Fruit fly (Drosophila melanogaster) whole organism, embryonic: Measurements from ENCODE around the gene Idi.
A peak's percentile ranks its signal among the peaks of the same experiment; 100 is the strongest.

ENCODE experiments used
- ATbp ChIP-seq: fragments of 200-800 bp; sonication (Bioruptor generic); optimal IDR thresholded peaks from 2 replicates; lab custom pipeline; 2017; ENCODE audit warnings: missing biosample characterization, mild to moderate bottlenecking, missing genetic modification characterization, missing genetic modification reagents
- Ada2b ChIP-seq: fragments of 200-800 bp; sonication (Bioruptor generic); IDR thresholded peaks from 2 replicates; pipeline ENCODE4 v1.3.6; 2022; ENCODE audit warnings: missing biosample characterization, missing genetic modification characterization
- Bteb2 ChIP-seq: fragments of 200-800 bp; sonication (Bioruptor generic); optimal IDR thresholded peaks from 2 replicates; lab custom pipeline; 2016; ENCODE audit warnings: missing biosample characterization, missing genetic modification characterization
- C15 ChIP-seq: fragments of 200-800 bp; sonication (Bioruptor generic); IDR thresholded peaks from 3 replicates; pipeline ENCODE4 v1.3.6; 2022; ENCODE audit warnings: missing biosample characterization, missing genetic modification characterization
- CG10147 ChIP-seq: fragments of 200-800 bp; sonication (Bioruptor generic); optimal IDR thresholded peaks from 2 replicates; lab custom pipeline; 2019; ENCODE audit warnings: missing biosample characterization, mild to moderate bottlenecking, missing genetic modification characterization, moderate library complexity
- CG10321 ChIP-seq: fragments of 200-800 bp; sonication (Bioruptor generic); IDR thresholded peaks from 2 replicates; pipeline ENCODE4 v1.3.6; 2022; ENCODE audit warnings: missing biosample characterization, missing genetic modification characterization
- CG10543 ChIP-seq: fragments of 200-800 bp; sonication (Bioruptor generic); optimal IDR thresholded peaks from 3 replicates; lab custom pipeline; 2017; ENCODE audit warnings: missing biosample characterization, mild to moderate bottlenecking, missing genetic modification characterization, moderate library complexity
- CG13624 ChIP-seq: fragments of 200-800 bp; sonication (Bioruptor generic); optimal IDR thresholded peaks from 2 replicates; lab custom pipeline; 2016; ENCODE audit warnings: missing biosample characterization, missing genetic modification characterization
- CG13894 ChIP-seq: fragments of 200-800 bp; sonication (Bioruptor generic); optimal IDR thresholded peaks from 3 replicates; lab custom pipeline; 2018; ENCODE audit warnings: missing biosample characterization, mild to moderate bottlenecking, missing genetic modification characterization, moderate library complexity
- CG14710 ChIP-seq: fragments of 200-800 bp; sonication (Bioruptor generic); optimal IDR thresholded peaks from 3 replicates; lab custom pipeline; 2019; ENCODE audit warnings: missing biosample characterization, mild to moderate bottlenecking, missing genetic modification characterization, moderate library complexity
- CG17385 ChIP-seq: fragments of 200-800 bp; sonication (Bioruptor generic); optimal IDR thresholded peaks from 3 replicates; lab custom pipeline; 2018; ENCODE audit warnings: missing biosample characterization, mild to moderate bottlenecking, missing genetic modification characterization
- CG17568 ChIP-seq: fragments of 200-800 bp; sonication (Bioruptor generic); optimal IDR thresholded peaks from 2 replicates; lab custom pipeline; 2018; ENCODE audit warnings: missing biosample characterization, mild to moderate bottlenecking, missing genetic modification characterization, moderate library complexity
- CG18011 ChIP-seq: fragments of 200-800 bp; sonication (Bioruptor generic); optimal IDR thresholded peaks from 2 replicates; lab custom pipeline; 2017; ENCODE audit warnings: missing biosample characterization, missing genetic modification characterization, mild to moderate bottlenecking, moderate library complexity, missing genotype
- CG2678 ChIP-seq: fragments of 200-800 bp; sonication (Bioruptor generic); optimal IDR thresholded peaks from 3 replicates; lab custom pipeline; 2019; ENCODE audit warnings: missing biosample characterization, mild to moderate bottlenecking, missing genetic modification characterization, moderate library complexity
- CG33557 ChIP-seq: fragments of 200-800 bp; sonication (Bioruptor generic); optimal IDR thresholded peaks from 2 replicates; lab custom pipeline; 2019; ENCODE audit warnings: missing biosample characterization, mild to moderate bottlenecking, missing genetic modification characterization, moderate library complexity
- CG34422 ChIP-seq: fragments of 200-800 bp; sonication (Bioruptor generic); IDR thresholded peaks from 3 replicates; pipeline ENCODE4 v1.3.6; 2022; ENCODE audit warnings: missing biosample characterization, missing genetic modification characterization
- CG4404 ChIP-seq: fragments of 200-800 bp; sonication (Bioruptor generic); IDR thresholded peaks from 2 replicates; pipeline ENCODE4 v1.3.6; 2022; ENCODE audit warnings: missing biosample characterization, missing genetic modification characterization
- CG6683 ChIP-seq: fragments of 200-800 bp; sonication (Bioruptor generic); optimal IDR thresholded peaks from 2 replicates; lab custom pipeline; 2017; ENCODE audit warnings: missing biosample characterization, mild to moderate bottlenecking, missing genetic modification characterization, missing genetic modification reagents
- CG6689 ChIP-seq: fragments of 200-800 bp; sonication (Bioruptor generic); IDR thresholded peaks from 2 replicates; pipeline ENCODE4 v1.3.6; 2022; ENCODE audit warnings: missing biosample characterization, missing genetic modification characterization
- CG6813 ChIP-seq: fragments of 200-800 bp; sonication (Bioruptor generic); optimal IDR thresholded peaks from 2 replicates; lab custom pipeline; 2017; ENCODE audit warnings: missing biosample characterization, missing genetic modification characterization, mild to moderate bottlenecking, moderate library complexity, missing genetic modification reagents
- CG8359 ChIP-seq: fragments of 200-800 bp; sonication (Bioruptor generic); optimal IDR thresholded peaks from 2 replicates; lab custom pipeline; 2017; ENCODE audit warnings: missing biosample characterization, mild to moderate bottlenecking, missing genetic modification characterization, borderline replicate concordance
- D19B ChIP-seq: fragments of 200-800 bp; sonication (Bioruptor generic); optimal IDR thresholded peaks from 2 replicates; lab custom pipeline; 2017; ENCODE audit warnings: missing biosample characterization, mild to moderate bottlenecking, missing genetic modification characterization
- Eip74EF ChIP-seq, 2 experiments: fragments of 200-800 bp in 1 of 2; fragments of >200 bp in 1 of 2; sonication (Bioruptor generic) in 1 of 2; optimal IDR thresholded peaks; 2 replicates each; lab custom pipeline; 2017 to 2019; ENCODE audit warnings: missing biosample characterization in 2 of 2, missing genetic modification characterization in 2 of 2, mild to moderate bottlenecking in 1 of 2, moderate library complexity in 1 of 2
- Lhr ChIP-seq: fragments of 200-800 bp; sonication (Bioruptor generic); optimal IDR thresholded peaks from 3 replicates; lab custom pipeline; 2017; ENCODE audit warnings: mild to moderate bottlenecking, missing biosample characterization, missing genetic modification reagents, missing genetic modification characterization
- Lpt ChIP-seq: fragments of >200 bp; optimal IDR thresholded peaks from 2 replicates; lab custom pipeline; 2018; ENCODE audit warnings: missing biosample characterization, missing genetic modification characterization
- NK7.1 ChIP-seq: fragments of 200-800 bp; sonication (Bioruptor generic); optimal IDR thresholded peaks from 3 replicates; lab custom pipeline; 2016; ENCODE audit warnings: missing biosample characterization, missing genetic modification characterization
- Sry-δ ChIP-seq: fragments of 200-800 bp; sonication (Bioruptor generic); optimal IDR thresholded peaks from 2 replicates; lab custom pipeline; 2016; ENCODE audit warnings: missing biosample characterization, missing genetic modification characterization
- Stat92E ChIP-seq, 3 experiments: fragments of >200 bp in 2 of 3; fragments of 200-800 bp in 1 of 3; sonication (Bioruptor generic) in 1 of 3; optimal IDR thresholded peaks; 2 replicates each; lab custom pipeline; 2017 to 2019; ENCODE audit warnings: missing biosample characterization in 3 of 3, missing genetic modification characterization in 3 of 3, mild to moderate bottlenecking in 1 of 3, moderate library complexity in 1 of 3
- TFAM ChIP-seq: fragments of 200-800 bp; sonication (Bioruptor generic); optimal IDR thresholded peaks from 2 replicates; lab custom pipeline; 2017; ENCODE audit warnings: missing biosample characterization, missing genetic modification characterization, inconsistent platforms
- ase ChIP-seq: fragments of 200-800 bp; sonication (Bioruptor generic); IDR thresholded peaks from 3 replicates; pipeline ENCODE4 v1.3.6; 2022; ENCODE audit warnings: missing biosample characterization, missing genetic modification characterization
- bowl ChIP-seq: fragments of 200-800 bp; sonication (Bioruptor generic); IDR thresholded peaks from 2 replicates; pipeline ENCODE4 v1.3.6; 2022; ENCODE audit warnings: missing biosample characterization, missing genetic modification characterization
- crp ChIP-seq, 2 experiments: fragments of 200-800 bp; sonication (Bioruptor generic); optimal IDR thresholded peaks; 2 replicates in 1 of 2; 3 replicates in 1 of 2; lab custom pipeline; 2017; ENCODE audit warnings: missing biosample characterization in 2 of 2, missing genetic modification characterization in 2 of 2, mild to moderate bottlenecking in 1 of 2, moderate library complexity in 1 of 2
- ewg ChIP-seq: fragments of 200-800 bp; sonication (Bioruptor generic); optimal IDR thresholded peaks from 3 replicates; lab custom pipeline; 2017; ENCODE audit warnings: mild to moderate bottlenecking, missing biosample characterization, missing genetic modification reagents, missing genetic modification characterization
- exex ChIP-seq: fragments of 200-800 bp; sonication (Bioruptor generic); optimal IDR thresholded peaks from 4 replicates; lab custom pipeline; 2018; ENCODE audit warnings: missing biosample characterization, mild to moderate bottlenecking, missing genetic modification characterization, moderate library complexity
- gfzf ChIP-seq: fragments of 200-800 bp; sonication (Bioruptor generic); optimal IDR thresholded peaks from 2 replicates; lab custom pipeline; 2016; ENCODE audit warnings: missing biosample characterization, mild to moderate bottlenecking, missing genetic modification characterization, moderate library complexity
- hbn ChIP-seq: fragments of 200-800 bp; sonication (Bioruptor generic); IDR thresholded peaks from 2 replicates; pipeline ENCODE4 v1.3.6; 2022; ENCODE audit warnings: missing biosample characterization, missing genetic modification characterization; ENCODE audit not compliant: partially characterized antibody
- her ChIP-seq: fragments of 200-800 bp; sonication (Bioruptor generic); optimal IDR thresholded peaks from 2 replicates; lab custom pipeline; 2016; ENCODE audit warnings: missing biosample characterization, missing genetic modification characterization
- inv ChIP-seq: fragments of 200-800 bp; sonication (Bioruptor generic); IDR thresholded peaks from 2 replicates; pipeline ENCODE4 v1.3.6; 2022; ENCODE audit warnings: missing biosample characterization, missing genetic modification characterization; ENCODE audit not compliant: partially characterized antibody
- jing ChIP-seq: fragments of 200-800 bp; sonication (Bioruptor generic); optimal IDR thresholded peaks from 2 replicates; lab custom pipeline; 2018; ENCODE audit warnings: missing biosample characterization, mild to moderate bottlenecking, missing genetic modification characterization
- kni ChIP-seq: fragments of 200-800 bp; sonication (Bioruptor generic); optimal IDR thresholded peaks from 3 replicates; lab custom pipeline; 2017; ENCODE audit warnings: mild to moderate bottlenecking, missing biosample characterization, missing genetic modification reagents, missing genetic modification characterization
- lmd ChIP-seq: fragments of 200-800 bp; sonication (Bioruptor generic); IDR thresholded peaks from 2 replicates; pipeline ENCODE4 v1.3.6; 2022; ENCODE audit warnings: missing biosample characterization, missing genetic modification characterization
- lov ChIP-seq, 2 experiments: fragments of 200-800 bp in 1 of 2; fragments of >200 bp in 1 of 2; sonication (Bioruptor generic) in 1 of 2; IDR thresholded peaks in 1 of 2; optimal IDR thresholded peaks in 1 of 2; 2 replicates in 1 of 2; 3 replicates in 1 of 2; pipeline versions ENCODE4 v1.3.6 to Lab custom; 2017 to 2022; ENCODE audit warnings: missing biosample characterization in 1 of 2, missing genetic modification characterization in 1 of 2
- schlank ChIP-seq: fragments of 200-800 bp; sonication (Bioruptor generic); optimal IDR thresholded peaks from 2 replicates; lab custom pipeline; 2018; ENCODE audit warnings: missing biosample characterization, mild to moderate bottlenecking, missing genetic modification characterization
- slp2 ChIP-seq: fragments of 200-800 bp; sonication (Bioruptor generic); optimal IDR thresholded peaks from 2 replicates; lab custom pipeline; 2016; ENCODE audit warnings: missing biosample characterization, missing genetic modification characterization
- sqz ChIP-seq: fragments of 200-800 bp; sonication (Bioruptor generic); optimal IDR thresholded peaks from 3 replicates; lab custom pipeline; 2018; ENCODE audit warnings: missing biosample characterization, mild to moderate bottlenecking, missing genetic modification characterization
- tna ChIP-seq: fragments of 200-800 bp; sonication (Bioruptor generic); IDR thresholded peaks from 2 replicates; pipeline ENCODE4 v1.3.6; 2022; ENCODE audit warnings: missing biosample characterization, missing genetic modification characterization; ENCODE audit not compliant: partially characterized antibody
- z ChIP-seq: fragments of 200-800 bp; sonication (Bioruptor generic); IDR thresholded peaks from 3 replicates; pipeline ENCODE4 v1.3.6; 2022; ENCODE audit warnings: missing biosample characterization, missing genetic modification characterization
- zen ChIP-seq: fragments of 200-800 bp; sonication (Bioruptor generic); optimal IDR thresholded peaks from 3 replicates; lab custom pipeline; 2018; ENCODE audit warnings: missing biosample characterization, mild to moderate bottlenecking, missing genetic modification characterization, moderate library complexity

Idi gene

dm6 chr3R:21273427-21274038 lies 3.6 kb downstream of the Idi start, which contains the start of gene CG3308 (continued):
- TF ChIP-seq z (GFP tag; lab: Robert Waterston, UW), result no peak
- TF ChIP-seq CG14710 (tag; lab: Kevin White, UChicago), result peak; percentile 61
- TF ChIP-seq zen (tag; lab: Kevin White, UChicago), result no peak
- peak; percentile 72 for TF ChIP-seq CG13894 (tag; lab: Kevin White, UChicago)
- TF ChIP-seq ase (GFP tag; lab: Robert Waterston, UW), result no peak
- TF ChIP-seq CG33557 (GFP tag; lab: Kevin White, UChicago), result no peak
- no peak for TF ChIP-seq CG6813 (GFP tag; lab: Kevin White, UChicago)
- no peak for TF ChIP-seq NK7.1 (GFP tag; lab: Kevin White, UChicago)
- no peak for TF ChIP-seq schlank
- no peak for TF ChIP-seq CG2678 (tag; lab: Kevin White, UChicago)
- peak; percentile 36 for TF ChIP-seq CG10543 (GFP tag; lab: Kevin White, UChicago)
- no peak for TF ChIP-seq ATbp (GFP tag; lab: Kevin White, UChicago)
- TF ChIP-seq CG17568 (GFP tag; lab: Kevin White, UChicago), result no peak
- peak; percentile 87 for TF ChIP-seq Sry-δ (GFP tag; lab: Kevin White, UChicago)
- TF ChIP-seq hbn (GFP tag; lab: Robert Waterston, UW), result peak; percentile 75
- no peak for TF ChIP-seq gfzf
- TF ChIP-seq Bteb2 (GFP tag; lab: Kevin White, UChicago), result no peak
- TF ChIP-seq exex, result peak; percentile 37
- TF ChIP-seq CG10321 (GFP tag; lab: Robert Waterston, UW), result no peak
- TF ChIP-seq lov (optimal IDR thresholded peaks at IDR 0.05; lab: Kevin White, UChicago), result no peak
- no peak for TF ChIP-seq lov (GFP tag; IDR thresholded peaks at IDR 0.05; lab: Robert Waterston, UW)
- no peak for TF ChIP-seq kni (GFP tag; lab: Kevin White, UChicago)
- no peak for TF ChIP-seq Eip74EF (GFP tag; optimal IDR thresholded peaks at IDR 0.05; lab: Kevin White, UChicago)
- no peak for TF ChIP-seq CG4404 (GFP tag; lab: Robert Waterston, UW)
- no peak for TF ChIP-seq sqz (GFP tag; lab: Kevin White, UChicago)
- TF ChIP-seq Lhr, result no peak
- no peak for TF ChIP-seq Stat92E (GFP tag; optimal IDR thresholded peaks at IDR 0.05; lab: Kevin White, UChicago)
- TF ChIP-seq lmd, result no peak; the same call in 1 of the 2 replicates
- TF ChIP-seq CG6689 (GFP tag; lab: Robert Waterston, UW), result no peak
- no peak for TF ChIP-seq CG6683 (GFP tag; lab: Kevin White, UChicago)
- peak; percentile 10 for TF ChIP-seq her (GFP tag; lab: Kevin White, UChicago)
- no peak for TF ChIP-seq TFAM (GFP tag; lab: Kevin White, UChicago)
- no peak for TF ChIP-seq D19B (GFP tag; lab: Kevin White, UChicago)
- no peak for TF ChIP-seq CG8359 (GFP tag; lab: Kevin White, UChicago)
- peak; percentile 7 for TF ChIP-seq CG18011 (GFP tag; lab: Kevin White, UChicago)
- TF ChIP-seq crp (GFP tag; optimal IDR thresholded peaks at IDR 0.05; lab: Kevin White, UChicago), result peak in 1 of 2 experiments; percentile 31
- peak; percentile 28 for TF ChIP-seq CG17385
- no peak for TF ChIP-seq Lpt (GFP tag; lab: Kevin White, UChicago)
- TF ChIP-seq C15, result no peak
- TF ChIP-seq tna (GFP tag; lab: Robert Waterston, UW), result peak; percentile 81
- no peak for TF ChIP-seq Ada2b (GFP tag; lab: Robert Waterston, UW)
- TF ChIP-seq CG34422 (GFP tag; lab: Robert Waterston, UW), result peak; percentile 39; the same call in 2 of the 3 replicates
- TF ChIP-seq jing, result no peak
- no peak for TF ChIP-seq slp2
- peak; percentile 9 for TF ChIP-seq CG10147 (GFP tag; lab: Kevin White, UChicago)
- TF ChIP-seq inv (GFP tag; lab: Robert Waterston, UW), result peak; percentile 70
- TF ChIP-seq ewg, result no peak
- TF ChIP-seq bowl (GFP tag; lab: Robert Waterston, UW), result no peak
- TF ChIP-seq CG13624 (GFP tag; lab: Kevin White, UChicago), result peak; percentile 70
